Worm (Caenorhabditis elegans) whole organism, L4 larva: ENCODE measurements around the gene Y54G2A.16.

Experiments
- D1046.2 ChIP-seq: fragments of 200-800 bp; sonication (Bioruptor generic); IDR thresholded peaks from 2 replicates; pipeline ENCODE4 v1.3.6; 2022; ENCODE audit warnings: missing genetic modification characterization, missing compliant biosample characterization
- F26F4.8 ChIP-seq: fragments of 200-800 bp; sonication (Bioruptor generic); conservative IDR thresholded peaks from 2 replicates; pipeline ENCODE4 v1.3.6; 2022; ENCODE audit warnings: missing genetic modification characterization, missing compliant biosample characterization
- F37D6.2 ChIP-seq: sonication (generic microtip); optimal IDR thresholded peaks from 2 replicates; lab custom pipeline; 2016; ENCODE audit warnings: mild to moderate bottlenecking, missing genetic modification characterization, missing compliant biosample characterization
- F44E2.7 ChIP-seq: fragments of 200-800 bp; sonication (Bioruptor generic); IDR thresholded peaks from 2 replicates; pipeline ENCODE4 v2.1.2; 2022; ENCODE audit warnings: missing genetic modification characterization, missing compliant biosample characterization
- F49E8.2 ChIP-seq: sonication (generic microtip); optimal IDR thresholded peaks from 2 replicates; lab custom pipeline; 2016; ENCODE audit warnings: missing compliant biosample characterization, mild to moderate bottlenecking, missing genetic modification characterization, borderline replicate concordance
- R02D3.7 ChIP-seq: fragments of 150-350 bp; sonication (generic microtip); optimal IDR thresholded peaks from 3 replicates; lab custom pipeline; 2014; ENCODE audit warnings: missing biosample characterization, missing genetic modification characterization
- Y5F2A.4 ChIP-seq: fragments of 200-800 bp; sonication (Bioruptor generic); optimal IDR thresholded peaks from 2 replicates; lab custom pipeline; 2018; ENCODE audit warnings: mild to moderate bottlenecking, missing genetic modification characterization, missing compliant biosample characterization
- ZK546.5 ChIP-seq, 2 experiments: sonication (generic microtip); optimal IDR thresholded peaks; 2 replicates each; lab custom pipeline; 2017; ENCODE audit warnings: missing biosample characterization in 2 of 2, missing genetic modification characterization in 2 of 2
- aha-1 ChIP-seq: fragments of 150-350 bp; peaks from one replicate; lab custom pipeline; 2014; ENCODE audit warnings: missing biosample characterization, missing genetic modification characterization
- arid-1 ChIP-seq: fragments of 200-800 bp; sonication (Bioruptor generic); conservative IDR thresholded peaks from 2 replicates; pipeline ENCODE4 v1.3.6; 2022; ENCODE audit warnings: missing genetic modification reagents, missing genetic modification characterization, missing compliant biosample characterization
- ceh-20 ChIP-seq: fragments of 200-800 bp; sonication (Bioruptor generic); IDR thresholded peaks from 2 replicates; pipeline ENCODE4 v1.3.6; 2022; ENCODE audit warnings: missing genetic modification reagents, missing genetic modification characterization, missing compliant biosample characterization
- ceh-28 ChIP-seq: fragments of 150-350 bp; optimal IDR thresholded peaks from 2 replicates; lab custom pipeline; 2014; ENCODE audit warnings: missing biosample characterization, missing genetic modification reagents, missing genetic modification characterization
- ceh-32 ChIP-seq: sonication (generic microtip); optimal IDR thresholded peaks from 2 replicates; lab custom pipeline; 2016; ENCODE audit warnings: mild to moderate bottlenecking, missing genetic modification characterization, missing compliant biosample characterization; ENCODE audit not compliant: poor library complexity
- ceh-44 ChIP-seq: fragments of 200-800 bp; sonication (Bioruptor generic); IDR thresholded peaks from 2 replicates; pipeline ENCODE4 v1.3.6; 2022; ENCODE audit warnings: missing genetic modification reagents, missing genetic modification characterization, missing compliant biosample characterization
- cey-2 ChIP-seq: sonication (generic microtip); optimal IDR thresholded peaks from 3 replicates; lab custom pipeline; 2017; ENCODE audit warnings: missing genetic modification characterization, mild to moderate bottlenecking, missing compliant biosample characterization, antibody characterized with exemption, borderline replicate concordance; ENCODE audit not compliant: insufficient read depth
- daf-16 ChIP-seq, 3 experiments: sonication (generic microtip); optimal IDR thresholded peaks; 2 replicates each; lab custom pipeline; 2016 to 2017; ENCODE audit warnings: missing genetic modification characterization in 3 of 3, missing genetic modification reagents in 3 of 3, mild to moderate bottlenecking in 2 of 3, missing compliant biosample characterization in 2 of 3, missing biosample characterization in 1 of 3, moderate library complexity in 1 of 3
- dmd-9 ChIP-seq: fragments of 200-800 bp; sonication (Bioruptor generic); IDR thresholded peaks from 2 replicates; pipeline ENCODE4 v1.3.6; 2022; ENCODE audit warnings: missing genetic modification reagents, missing genetic modification characterization, missing compliant biosample characterization
- egl-27 ChIP-seq: sonication (generic microtip); optimal IDR thresholded peaks from 3 replicates; lab custom pipeline; 2017; ENCODE audit warnings: missing biosample characterization, missing genetic modification reagents, missing genetic modification characterization
- egl-43 ChIP-seq: fragments of 200-800 bp; sonication (Bioruptor generic); IDR thresholded peaks from 2 replicates; pipeline ENCODE4 v1.3.6; 2022; ENCODE audit warnings: missing genetic modification reagents, missing genetic modification characterization, missing compliant biosample characterization
- hlh-30 ChIP-seq: sonication (generic microtip); optimal IDR thresholded peaks from 2 replicates; lab custom pipeline; 2017; ENCODE audit warnings: antibody characterized with exemption, mild to moderate bottlenecking, missing genetic modification characterization, missing compliant biosample characterization; ENCODE audit not compliant: insufficient read depth
- jun-1 ChIP-seq: fragments of 150-350 bp; optimal IDR thresholded peaks from 2 replicates; lab custom pipeline; 2014; ENCODE audit warnings: missing biosample characterization, missing genetic modification reagents, missing genetic modification characterization
- lim-7 ChIP-seq: fragments of 200-800 bp; sonication (Bioruptor generic); IDR thresholded peaks from 2 replicates; pipeline ENCODE4 v1.3.6; 2022; ENCODE audit warnings: missing genetic modification characterization, missing compliant biosample characterization
- lin-13 ChIP-seq: fragments of 150-350 bp; optimal IDR thresholded peaks from 2 replicates; lab custom pipeline; 2014; ENCODE audit warnings: missing biosample characterization, missing genetic modification reagents, missing genetic modification characterization
- lin-29 ChIP-seq: fragments of 200-800 bp; sonication (Bioruptor generic); IDR thresholded peaks from 2 replicates; pipeline ENCODE4 v1.3.6; 2022; ENCODE audit warnings: missing genetic modification reagents, missing genetic modification characterization, missing compliant biosample characterization
- lin-38 ChIP-seq: fragments of 200-800 bp; sonication (Bioruptor generic); IDR thresholded peaks from 2 replicates; pipeline ENCODE4 v1.3.6; 2022; ENCODE audit warnings: missing genetic modification reagents, missing genetic modification characterization, missing compliant biosample characterization
- lir-3 ChIP-seq: sonication (generic microtip); optimal IDR thresholded peaks from 2 replicates; lab custom pipeline; 2016; ENCODE audit warnings: mild to moderate bottlenecking, missing genetic modification characterization, missing compliant biosample characterization
- lsy-2 ChIP-seq, 2 experiments: fragments of 150-350 bp in 1 of 2; sonication (generic microtip) in 1 of 2; optimal IDR thresholded peaks; 2 replicates each; lab custom pipeline; 2014 to 2017; ENCODE audit warnings: missing biosample characterization in 2 of 2, missing genetic modification characterization in 2 of 2
- madf-5 ChIP-seq, 2 experiments: fragments of 200-800 bp; sonication (Bioruptor generic); IDR thresholded peaks; 2 replicates each; pipeline ENCODE4 v1.3.6; 2022; ENCODE audit warnings: missing compliant biosample characterization in 2 of 2, missing genetic modification characterization in 2 of 2
- mep-1 ChIP-seq: fragments of 150-350 bp; sonication (generic microtip); optimal IDR thresholded peaks from 3 replicates; lab custom pipeline; 2014; ENCODE audit warnings: missing biosample characterization, missing genetic modification characterization
- mes-2 ChIP-seq: sonication (generic microtip); optimal IDR thresholded peaks from 2 replicates; lab custom pipeline; 2016; ENCODE audit warnings: missing genotype, mild to moderate bottlenecking, missing genetic modification characterization, missing compliant biosample characterization; ENCODE audit not compliant: poor library complexity, severe bottlenecking
- mxl-3 ChIP-seq: fragments of 200-800 bp; sonication (Bioruptor generic); optimal IDR thresholded peaks from 2 replicates; lab custom pipeline; 2018; ENCODE audit warnings: mild to moderate bottlenecking, missing genetic modification characterization, missing compliant biosample characterization
- nhr-6 ChIP-seq: fragments of 150-350 bp; optimal IDR thresholded peaks from 2 replicates; lab custom pipeline; 2014; ENCODE audit warnings: missing biosample characterization, missing genetic modification characterization
- php-3 ChIP-seq: fragments of 200-800 bp; sonication (Bioruptor generic); IDR thresholded peaks from 2 replicates; pipeline ENCODE4 v1.3.6; 2022; ENCODE audit warnings: missing genetic modification reagents, missing genetic modification characterization, missing compliant biosample characterization
- pqm-1 ChIP-seq: sonication (generic microtip); optimal IDR thresholded peaks from 2 replicates; lab custom pipeline; 2017; ENCODE audit warnings: missing biosample characterization, missing genetic modification characterization
- set-16 ChIP-seq: fragments of 200-800 bp; sonication (Bioruptor generic); IDR thresholded peaks from 2 replicates; pipeline ENCODE4 v1.3.6; 2022; ENCODE audit warnings: missing genetic modification reagents, missing genetic modification characterization, missing compliant biosample characterization
- snpc-1.2 ChIP-seq: fragments of 200-800 bp; sonication (Bioruptor generic); IDR thresholded peaks from 2 replicates; pipeline ENCODE4 v1.3.6; 2022; ENCODE audit warnings: missing genetic modification reagents, missing genetic modification characterization, missing compliant biosample characterization
- tra-1 ChIP-seq: fragments of 200-800 bp; sonication (Bioruptor generic); IDR thresholded peaks from 2 replicates; pipeline ENCODE4 v1.3.6; 2022; ENCODE audit warnings: missing genetic modification reagents, missing genetic modification characterization, missing compliant biosample characterization
- unc-130 ChIP-seq: sonication (generic microtip); optimal IDR thresholded peaks from 2 replicates; lab custom pipeline; 2016; ENCODE audit warnings: missing genetic modification reagents, missing genetic modification characterization, missing compliant biosample characterization
- unc-62 ChIP-seq, 3 experiments: fragments of 150-350 bp in 1 of 3; sonication (generic microtip); optimal IDR thresholded peaks in 2 of 3; peaks in 1 of 3; 1 replicate in 1 of 3; 2 replicates in 2 of 3; lab custom pipeline; 2014 to 2017; ENCODE audit warnings: missing biosample characterization in 3 of 3, missing genetic modification characterization in 3 of 3, missing genetic modification reagents in 3 of 3, missing genotype in 1 of 3
- vab-7 ChIP-seq: fragments of 200-800 bp; sonication (Bioruptor generic); IDR thresholded peaks from 2 replicates; pipeline ENCODE4 v1.3.6; 2022; ENCODE audit warnings: missing genetic modification reagents, missing genetic modification characterization, missing compliant biosample characterization
- zfp-2 ChIP-seq: sonication (generic microtip); optimal IDR thresholded peaks from 2 replicates; lab custom pipeline; 2016; ENCODE audit warnings: mild to moderate bottlenecking, missing genetic modification characterization, missing compliant biosample characterization
- zfp-3 ChIP-seq: fragments of 200-800 bp; sonication (Bioruptor generic); conservative IDR thresholded peaks from 2 replicates; pipeline ENCODE4 v1.3.6; 2022; ENCODE audit warnings: missing genetic modification reagents, missing genetic modification characterization, missing compliant biosample characterization
- zip-11 ChIP-seq: fragments of 200-800 bp; sonication (Bioruptor generic); IDR thresholded peaks from 2 replicates; pipeline ENCODE4 v1.3.6; 2022; ENCODE audit warnings: missing genetic modification characterization, missing compliant biosample characterization
- zip-2 ChIP-seq: fragments of 150-350 bp; optimal IDR thresholded peaks from 2 replicates; lab custom pipeline; 2014; ENCODE audit warnings: missing biosample characterization, missing genetic modification characterization
- ztf-11 ChIP-seq: fragments of 150-350 bp; optimal IDR thresholded peaks from 2 replicates; lab custom pipeline; 2014; ENCODE audit warnings: missing biosample characterization, missing genetic modification characterization
- ztf-7 ChIP-seq: fragments of 150-350 bp; optimal IDR thresholded peaks from 2 replicates; lab custom pipeline; 2014; ENCODE audit warnings: missing biosample characterization, missing genetic modification characterization

The Y54G2A.16 gene

DNA sequence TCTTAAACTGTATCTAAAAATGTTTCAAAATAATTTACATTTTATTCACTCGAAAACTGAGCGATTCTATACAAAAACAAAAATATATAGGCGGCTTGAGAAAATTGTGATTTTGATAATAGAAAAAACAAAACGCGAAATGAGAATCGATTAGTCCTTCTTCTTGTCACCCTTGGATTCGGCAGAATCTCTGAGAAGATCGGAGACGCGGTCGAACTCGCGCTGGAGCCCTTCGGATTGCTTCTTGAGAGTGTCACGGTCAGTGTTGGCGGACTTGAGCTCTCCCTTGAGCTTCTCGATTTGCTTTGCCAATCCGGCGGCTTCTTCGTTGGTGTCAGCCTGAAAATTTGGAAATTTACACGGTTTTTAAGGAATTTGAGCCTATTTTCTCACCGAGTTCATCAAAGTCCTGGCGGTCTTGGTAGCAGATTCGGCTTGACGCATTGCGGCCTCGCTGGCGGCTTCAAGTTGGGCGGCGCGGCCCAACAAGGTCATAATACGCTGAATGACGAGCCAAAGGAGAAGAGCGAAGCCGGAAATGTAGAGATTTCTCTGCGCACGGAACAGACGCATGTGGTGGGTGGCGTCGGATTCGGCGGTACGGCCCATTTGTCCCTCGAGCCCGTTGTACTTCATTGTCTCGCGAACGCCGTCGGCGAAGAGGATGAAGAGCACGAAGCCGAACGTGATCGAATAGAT lies 27.0 kb upstream of the Y54G2A.16 start:
- TF ChIP-seq mxl-3 (no peak), madf-5 (GFP tag; IDR thresholded peaks at IDR 0.05; lab: Robert Waterston, UW) (no peak), ceh-28 (no peak), arid-1 (GFP tag; lab: Robert Waterston, UW) (no peak), pqm-1 (tag; lab: Kevin White, UChicago) (no peak), mes-2 (tag; lab: Kevin White, UChicago) (no peak), vab-7 (no peak), lsy-2 (tag; optimal IDR thresholded peaks at IDR 0.05; lab: Kevin White, UChicago) (no peak), ceh-20 (GFP tag; lab: Robert Waterston, UW) (no peak), F49E8.2 (tag; lab: Kevin White, UChicago) (peak; percentile 57), lim-7 (no peak), ztf-7 (tag; lab: Kevin White, UChicago) (no peak), jun-1 (tag; lab: Kevin White, UChicago) (no peak), set-16 (GFP tag; lab: Robert Waterston, UW) (peak; percentile 70), F44E2.7 (GFP tag; lab: Robert Waterston, UW) (no peak), unc-130 (no peak), egl-27 (tag; lab: Kevin White, UChicago) (no peak), ceh-44 (GFP tag; lab: Robert Waterston, UW) (no peak), zip-11 (GFP tag; lab: Robert Waterston, UW) (no peak), F26F4.8 (peak; percentile 43; the same call in 1 of the 2 replicates), zfp-2 (tag; lab: Kevin White, UChicago) (no peak), egl-43 (0 out of 2 replicates have a peak, but pooled peaks have one; percentile 15), Y5F2A.4 (GFP tag; lab: Kevin White, UChicago) (no peak), F37D6.2 (tag; lab: Kevin White, UChicago) (no peak), mep-1 (tag; lab: Kevin White, UChicago) (peak; percentile 34), ceh-32 (tag; lab: Kevin White, UChicago) (no peak), hlh-30 (tag; lab: Kevin White, UChicago) (no peak), dmd-9 (no peak), R02D3.7 (tag; lab: Kevin White, UChicago) (no peak), zfp-3 (GFP tag; lab: Robert Waterston, UW) (0 out of 2 replicates have a peak, but pooled peaks have one; percentile 11), nhr-6 (no peak), ZK546.5 (tag; optimal IDR thresholded peaks at IDR 0.05; lab: Kevin White, UChicago) (no peak), lin-29 (GFP tag; lab: Robert Waterston, UW) (no peak), zip-2 (no peak), snpc-1.2 (GFP tag; lab: Robert Waterston, UW) (peak; percentile 72), cey-2 (tag; lab: Kevin White, UChicago) (no peak), lir-3 (tag; lab: Kevin White, UChicago) (no peak), aha-1 (tag; lab: Kevin White, UChicago) (peak; percentile 58), unc-62 (GFP tag; optimal IDR thresholded peaks at IDR 0.05 in 1 of 2; lab: Kevin White, UChicago) (no peak), unc-62 (tag; optimal IDR thresholded peaks at IDR 0.05; lab: Kevin White, UChicago) (no peak), php-3 (GFP tag; lab: Robert Waterston, UW) (0 out of 2 replicates have a peak, but pooled peaks have one; percentile 29), lin-38 (GFP tag; lab: Robert Waterston, UW) (peak; percentile 55; the same call in 1 of the 2 replicates), tra-1 (GFP tag; lab: Robert Waterston, UW) (0 out of 2 replicates have a peak, but pooled peaks have one; percentile 5), ztf-11 (no peak), daf-16 (GFP tag; optimal IDR thresholded peaks at IDR 0.05; lab: Kevin White, UChicago) (no peak), daf-16 (tag; optimal IDR thresholded peaks at IDR 0.05; lab: Kevin White, UChicago) (peak; percentile 1), lin-13 (GFP tag; lab: Kevin White, UChicago) (no peak), D1046.2 (GFP tag; lab: Robert Waterston, UW) (no peak)
